Fruit fly (Drosophila melanogaster): Measurements from ENCODE around the gene CG14273.

The CG14273 gene

dm6 chr2L:8351333-8351732 lies 8.8 kb downstream of the CG14273 start:
- TF ChIP-seq CG5204 (GFP tag; optimal IDR thresholded peaks at IDR 0.05) (no peak), Crg-1 (GFP tag; optimal IDR thresholded peaks at IDR 0.05) (no peak), bab1 (GFP tag; optimal IDR thresholded peaks at IDR 0.05) (no peak), CG12768 (GFP tag; optimal IDR thresholded peaks at IDR 0.05) (no peak), toe (GFP tag; optimal IDR thresholded peaks at IDR 0.05) (no peak), CG11617 (GFP tag; optimal IDR thresholded peaks at IDR 0.05) (no peak), Clk (GFP tag; optimal IDR thresholded peaks at IDR 0.05) (no peak), CG7101 (tag; optimal IDR thresholded peaks at IDR 0.05) (no peak), Hr96 (GFP tag; optimal IDR thresholded peaks at IDR 0.05) (no peak), CG33017 (tag; optimal IDR thresholded peaks at IDR 0.05) (no peak), CG14711 (tag; optimal IDR thresholded peaks at IDR 0.05) (no peak), CG1620 (GFP tag; optimal IDR thresholded peaks at IDR 0.05) (no peak), cnc (optimal IDR thresholded peaks at IDR 0.05) (no peak), cic (GFP tag; optimal IDR thresholded peaks at IDR 0.05) (no peak), pad (GFP tag; optimal IDR thresholded peaks at IDR 0.05) (no peak)

dm6 chr2L:8351864-8352263 lies 9.4 kb downstream of the CG14273 start, which contains the start of gene Mur29B:
Gene Mur29B, plus strand, starts transcription at chr2L:8352187.
- TF ChIP-seq kay (GFP tag; ENCODE audit: borderline replicate concordance) (peak; percentile 65), bab1 (GFP tag; optimal IDR thresholded peaks at IDR 0.05) (no peak)

dm6 chr2L:8355419-8355818 lies 12.9 kb downstream of the CG14273 start:
- TF ChIP-seq Mnt (GFP tag; optimal IDR thresholded peaks at IDR 0.05) (no peak), cnc (optimal IDR thresholded peaks at IDR 0.05) (no peak), kay (GFP tag; ENCODE audit: borderline replicate concordance) (peak; percentile 38), Clk (GFP tag; optimal IDR thresholded peaks at IDR 0.05) (no peak), CG14711 (tag; optimal IDR thresholded peaks at IDR 0.05) (no peak)

dm6 chr2L:8361204-8361952 lies 18.9 kb downstream of the CG14273 start:
- peak; percentile 67 for TF ChIP-seq Mnt (GFP tag; optimal IDR thresholded peaks at IDR 0.05)
- TF ChIP-seq CG7101 (tag; optimal IDR thresholded peaks at IDR 0.05), result peak; percentile 64
- no peak for TF ChIP-seq cnc (optimal IDR thresholded peaks at IDR 0.05)
- peak; percentile 12 for TF ChIP-seq CG12768 (GFP tag; optimal IDR thresholded peaks at IDR 0.05)
- TF ChIP-seq CG7045 (GFP tag; optimal IDR thresholded peaks at IDR 0.05), result peak; percentile 21
- TF ChIP-seq CG33017 (tag; optimal IDR thresholded peaks at IDR 0.05), result peak; percentile 34
- TF ChIP-seq bab1 (GFP tag; optimal IDR thresholded peaks at IDR 0.05), result peak; percentile 87
- peak; percentile 68 for TF ChIP-seq CG11617 (GFP tag; optimal IDR thresholded peaks at IDR 0.05)
- TF ChIP-seq tj (GFP tag; optimal IDR thresholded peaks at IDR 0.05), result peak; percentile 34
- TF ChIP-seq kay (GFP tag; ENCODE audit: borderline replicate concordance), result no peak
- TF ChIP-seq CG14711 (tag; optimal IDR thresholded peaks at IDR 0.05), result peak; percentile 9
- peak; percentile 3 for TF ChIP-seq Hr96 (GFP tag; optimal IDR thresholded peaks at IDR 0.05)
- TF ChIP-seq CG1620 (GFP tag; optimal IDR thresholded peaks at IDR 0.05), result no peak
- peak; percentile 9 for TF ChIP-seq cic (GFP tag; optimal IDR thresholded peaks at IDR 0.05)
- no peak for TF ChIP-seq Clk (GFP tag; optimal IDR thresholded peaks at IDR 0.05)
- TF ChIP-seq CG5204 (GFP tag; optimal IDR thresholded peaks at IDR 0.05), result peak; percentile 49
- TF ChIP-seq toe (GFP tag; optimal IDR thresholded peaks at IDR 0.05), result peak; percentile 40
- peak; percentile 54 for TF ChIP-seq Crg-1 (GFP tag; optimal IDR thresholded peaks at IDR 0.05)
- peak; percentile 75 for TF ChIP-seq pad (GFP tag; optimal IDR thresholded peaks at IDR 0.05)
- peak; percentile 9 for TF ChIP-seq ovo (GFP tag; optimal IDR thresholded peaks at IDR 0.05)

- TF ChIP-seq Clk (GFP tag; optimal IDR thresholded peaks at IDR 0.05) (peak; percentile 54), CG11617 (GFP tag; optimal IDR thresholded peaks at IDR 0.05) (peak; percentile 81), Hr96 (GFP tag; optimal IDR thresholded peaks at IDR 0.05) (peak; percentile 85), cic (GFP tag; optimal IDR thresholded peaks at IDR 0.05) (peak; percentile 76), pad (GFP tag; optimal IDR thresholded peaks at IDR 0.05) (peak; percentile 54), CG1620 (GFP tag; optimal IDR thresholded peaks at IDR 0.05) (peak; percentile 64), ovo (GFP tag; optimal IDR thresholded peaks at IDR 0.05) (peak; percentile 24), CG33017 (tag; optimal IDR thresholded peaks at IDR 0.05) (peak; percentile 39), Crg-1 (GFP tag; optimal IDR thresholded peaks at IDR 0.05) (peak; percentile 62), toe (GFP tag; optimal IDR thresholded peaks at IDR 0.05) (peak; percentile 69), CG14711 (tag; optimal IDR thresholded peaks at IDR 0.05) (peak; percentile 60), bab1 (GFP tag; optimal IDR thresholded peaks at IDR 0.05) (peak; percentile 66), kay (GFP tag; ENCODE audit: borderline replicate concordance) (peak; percentile 72), tj (GFP tag; optimal IDR thresholded peaks at IDR 0.05) (no peak), CG12768 (GFP tag; optimal IDR thresholded peaks at IDR 0.05) (peak; percentile 73), CG7101 (tag; optimal IDR thresholded peaks at IDR 0.05) (peak; percentile 79), CG7045 (GFP tag; optimal IDR thresholded peaks at IDR 0.05) (peak; percentile 69), CG5204 (GFP tag; optimal IDR thresholded peaks at IDR 0.05) (peak; percentile 65), Mnt (GFP tag; optimal IDR thresholded peaks at IDR 0.05) (peak; percentile 82), cnc (optimal IDR thresholded peaks at IDR 0.05) (no peak)
These were observed 19.9 kb downstream of the CG14273 start, which contains the start of gene CG7627 for dm6 chr2L:8362273-8362954. Gene CG7627, minus strand, starts transcription at chr2L:8362469.

- TF ChIP-seq CG1620 (GFP tag; optimal IDR thresholded peaks at IDR 0.05), result no peak
- TF ChIP-seq CG11617 (GFP tag; optimal IDR thresholded peaks at IDR 0.05), result peak; percentile 48
- no peak for TF ChIP-seq CG7101 (tag; optimal IDR thresholded peaks at IDR 0.05)
- TF ChIP-seq CG7045 (GFP tag; optimal IDR thresholded peaks at IDR 0.05), result no peak
- TF ChIP-seq pad (GFP tag; optimal IDR thresholded peaks at IDR 0.05), result peak; percentile 6
These were observed 20.4 kb downstream of the CG14273 start for dm6 chr2L:8362955-8363285.
